Fruit fly (Drosophila melanogaster): Measurements from ENCODE around the gene Ada2b.

The Ada2b gene

DNA sequence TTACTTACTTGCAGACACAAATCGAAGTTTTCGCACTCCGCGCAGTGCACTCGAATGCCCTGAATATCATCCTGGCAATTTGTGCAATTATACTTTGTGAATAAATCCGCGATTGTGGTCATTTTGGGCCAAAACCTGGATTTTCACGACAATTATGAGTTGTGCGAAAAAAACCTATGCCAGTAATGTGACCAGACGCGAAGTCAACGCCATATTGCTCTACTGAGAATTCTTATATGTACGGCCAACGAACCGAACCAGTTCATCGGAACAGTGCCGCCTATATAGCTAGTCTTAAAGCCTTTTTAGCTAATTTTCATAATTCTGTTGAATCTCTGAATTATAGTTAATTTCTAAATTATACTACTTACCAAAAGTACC is at the start of gene Ada2b (continued):
- TF ChIP-seq Nf-YA (GFP tag; IDR thresholded peaks at IDR 0.05) = no peak
- no peak for TF ChIP-seq CG13123 (GFP tag; optimal IDR thresholded peaks at IDR 0.05)
- no peak for TF ChIP-seq fu2 (GFP tag; optimal IDR thresholded peaks at IDR 0.05)
- TF ChIP-seq Dll (GFP tag; IDR thresholded peaks at IDR 0.05; ENCODE audit: partially characterized antibody) = 0 out of 4 replicates have a peak, but pooled peaks have one; percentile 37
- TF ChIP-seq CG3407 (GFP tag; optimal IDR thresholded peaks at IDR 0.05) = no peak
- no peak for TF ChIP-seq CG4404 (GFP tag; IDR thresholded peaks at IDR 0.05)
- no peak for TF ChIP-seq CG33557 (GFP tag; optimal IDR thresholded peaks at IDR 0.05)
- TF ChIP-seq lilli (GFP tag; optimal IDR thresholded peaks at IDR 0.05) = no peak
- no peak for TF ChIP-seq CG17361 (GFP tag; IDR thresholded peaks at IDR 0.05)
- TF ChIP-seq lola (GFP tag; optimal IDR thresholded peaks at IDR 0.05) = no peak
- TF ChIP-seq Bgb (GFP tag; IDR thresholded peaks at IDR 0.05; ENCODE audit: partially characterized antibody) = peak; percentile 47
- TF ChIP-seq CG13287 (GFP tag; IDR thresholded peaks at IDR 0.05; ENCODE audit: partially characterized antibody) = peak; percentile 35; the same call in 1 of the 2 replicates
- TF ChIP-seq NC2α (GFP tag; optimal IDR thresholded peaks at IDR 0.05) = no peak
- TF ChIP-seq CG9876 (GFP tag; optimal IDR thresholded peaks at IDR 0.05) = no peak
- TF ChIP-seq pzg (GFP tag; optimal IDR thresholded peaks at IDR 0.05) = peak; percentile 73
- TF ChIP-seq C15 (GFP tag; IDR thresholded peaks at IDR 0.05) = no peak
- TF ChIP-seq Dip2 (GFP tag; IDR thresholded peaks at IDR 0.05) = no peak
- no peak for TF ChIP-seq CG17385 (GFP tag; optimal IDR thresholded peaks at IDR 0.05)
- TF ChIP-seq Med (GFP tag) = peak; percentile 66
- TF ChIP-seq HLH3B (GFP tag; IDR thresholded peaks at IDR 0.05) = no peak
- peak; percentile 99 for TF ChIP-seq phol (tag; optimal IDR thresholded peaks at IDR 0.05)
- no peak for TF ChIP-seq CG3281 (GFP tag; optimal IDR thresholded peaks at IDR 0.05)
- no peak for TF ChIP-seq scrt (GFP tag; optimal IDR thresholded peaks at IDR 0.05)
- peak; percentile 48; the same call in 1 of the 2 replicates for TF ChIP-seq MBD-R2 (GFP tag; IDR thresholded peaks at IDR 0.05)
- no peak for TF ChIP-seq sug (tag; optimal IDR thresholded peaks at IDR 0.05)
- TF ChIP-seq klu (GFP tag; IDR thresholded peaks at IDR 0.05) = no peak
- TF ChIP-seq stwl (tag; optimal IDR thresholded peaks at IDR 0.05) = peak; percentile 57
- no peak for TF ChIP-seq Bteb2 (GFP tag; optimal IDR thresholded peaks at IDR 0.05)
- peak in 1 of 2 experiments; percentile 47 for TF ChIP-seq crp (GFP tag; optimal IDR thresholded peaks at IDR 0.05)
- no peak for TF ChIP-seq CG17612 (GFP tag; IDR thresholded peaks at IDR 0.05)
- no peak for TF ChIP-seq chinmo (GFP tag; IDR thresholded peaks at IDR 0.05; ENCODE audit: partially characterized antibody)
- TF ChIP-seq CG9215 (GFP tag; IDR thresholded peaks at IDR 0.05) = no peak
- no peak for TF ChIP-seq CG10274 (GFP tag; optimal IDR thresholded peaks at IDR 0.05)
- no peak for TF ChIP-seq Camta (GFP tag; optimal IDR thresholded peaks at IDR 0.05)
- TF ChIP-seq nerfin-2 (GFP tag; IDR thresholded peaks at IDR 0.05; ENCODE audit: partially characterized antibody) = peak; percentile 31; the same call in 1 of the 2 replicates
- no peak for TF ChIP-seq fru (optimal IDR thresholded peaks at IDR 0.05)
- TF ChIP-seq CG15269 (tag; optimal IDR thresholded peaks at IDR 0.05) = no peak
- peak; percentile 89 for TF ChIP-seq YL-1 (GFP tag; optimal IDR thresholded peaks at IDR 0.05)
- TF ChIP-seq sna (GFP tag; IDR thresholded peaks at IDR 0.05; ENCODE audit: partially characterized antibody) = peak; percentile 21; the same call in 1 of the 2 replicates
- no peak for TF ChIP-seq prd (optimal IDR thresholded peaks at IDR 0.05)
- TF ChIP-seq prd (GFP tag; IDR thresholded peaks at IDR 0.05) = no peak
- no peak for TF ChIP-seq lmd (GFP tag; IDR thresholded peaks at IDR 0.05)
- no peak for TF ChIP-seq CG11085 (GFP tag; IDR thresholded peaks at IDR 0.05)
- TF ChIP-seq gro (GFP tag; optimal IDR thresholded peaks at IDR 0.05) = no peak
- no peak for TF ChIP-seq ERR (GFP tag; optimal IDR thresholded peaks at IDR 0.05)
- no peak for TF ChIP-seq insv (GFP tag; optimal IDR thresholded peaks at IDR 0.05)
- no peak for TF ChIP-seq CG7839 (tag; optimal IDR thresholded peaks at IDR 0.05)
- TF ChIP-seq Sin3A (optimal IDR thresholded peaks at IDR 0.05) = peak; percentile 35
- no peak for TF ChIP-seq CG3847 (GFP tag; IDR thresholded peaks at IDR 0.05)
- TF ChIP-seq H2.0 (GFP tag; IDR thresholded peaks at IDR 0.05) = no peak
- no peak for TF ChIP-seq ase (GFP tag; IDR thresholded peaks at IDR 0.05)
- TF ChIP-seq sim (GFP tag; IDR thresholded peaks at IDR 0.05) = no peak

All from whole organism, embryonic.